Fruit fly (Drosophila melanogaster) whole organism, prepupa: ENCODE results near the gene Uro.

Experiments
- Blimp-1 ChIP-seq: fragments of 200-800 bp; sonication (Bioruptor generic); optimal IDR thresholded peaks from 3 replicates; lab custom pipeline; 2017; ENCODE audit warnings: missing biosample characterization, missing genetic modification characterization, mild to moderate bottlenecking, moderate library complexity, missing genetic modification reagents
- CG10669 ChIP-seq: fragments of 200-800 bp; sonication (Bioruptor generic); optimal IDR thresholded peaks from 3 replicates; lab custom pipeline; 2018; ENCODE audit warnings: missing biosample characterization, mild to moderate bottlenecking, missing genetic modification characterization, moderate library complexity
- CG11294 ChIP-seq: fragments of 200-800 bp; sonication (Bioruptor generic); IDR thresholded peaks from 2 replicates; pipeline ENCODE4 v1.3.6; 2022; ENCODE audit warnings: missing biosample characterization, missing genetic modification characterization
- CG11902 ChIP-seq: fragments of 200-800 bp; sonication (Bioruptor generic); optimal IDR thresholded peaks from 3 replicates; lab custom pipeline; 2016; ENCODE audit warnings: missing biosample characterization, missing genetic modification characterization
- CG15336 ChIP-seq: fragments of 200-800 bp; sonication (Bioruptor generic); IDR thresholded peaks from 2 replicates; pipeline ENCODE4 v1.3.6; 2022; ENCODE audit warnings: missing biosample characterization, missing genetic modification characterization
- CG16779 ChIP-seq: fragments of 200-800 bp; sonication (Bioruptor generic); optimal IDR thresholded peaks from 3 replicates; lab custom pipeline; 2017; ENCODE audit warnings: missing biosample characterization, mild to moderate bottlenecking, missing genetic modification characterization
- CG3032 ChIP-seq: fragments of 200-800 bp; optimal IDR thresholded peaks from 2 replicates; lab custom pipeline; 2019; ENCODE audit warnings: missing biosample characterization, mild to moderate bottlenecking, missing genetic modification characterization, moderate library complexity
- CG31627 ChIP-seq: fragments of 200-800 bp; sonication (Bioruptor generic); optimal IDR thresholded peaks from 3 replicates; lab custom pipeline; 2016; ENCODE audit warnings: missing biosample characterization, missing genetic modification characterization
- CG32006 ChIP-seq: fragments of 200-800 bp; sonication (Bioruptor generic); optimal IDR thresholded peaks from 3 replicates; lab custom pipeline; 2017; ENCODE audit warnings: missing biosample characterization, mild to moderate bottlenecking, missing genetic modification characterization
- CG34406 ChIP-seq: fragments of 200-800 bp; sonication (Bioruptor generic); optimal IDR thresholded peaks from 3 replicates; lab custom pipeline; 2016; ENCODE audit warnings: missing biosample characterization, missing genetic modification characterization
- CG4318 ChIP-seq: fragments of 200-800 bp; sonication (Bioruptor generic); optimal IDR thresholded peaks from 3 replicates; lab custom pipeline; 2017; ENCODE audit warnings: missing biosample characterization, mild to moderate bottlenecking, missing genetic modification characterization
- CG6163 ChIP-seq: fragments of 200-800 bp; sonication (Bioruptor generic); IDR thresholded peaks from 3 replicates; pipeline ENCODE4 v1.3.6; 2022; ENCODE audit warnings: missing biosample characterization, missing genetic modification characterization
- CG6276 ChIP-seq: fragments of 200-800 bp; sonication (Bioruptor generic); optimal IDR thresholded peaks from 2 replicates; lab custom pipeline; 2017; ENCODE audit warnings: missing biosample characterization, mild to moderate bottlenecking, missing genetic modification characterization
- CG6792 ChIP-seq: fragments of 200-800 bp; sonication (Bioruptor generic); optimal IDR thresholded peaks from 3 replicates; lab custom pipeline; 2016; ENCODE audit warnings: missing biosample characterization, missing genetic modification characterization
- CG6808 ChIP-seq: fragments of 200-800 bp; sonication (Bioruptor generic); optimal IDR thresholded peaks from 3 replicates; lab custom pipeline; 2017; ENCODE audit warnings: missing biosample characterization, missing genetic modification characterization, mild to moderate bottlenecking, moderate library complexity, missing genetic modification reagents
- CG6854 ChIP-seq: fragments of 200-800 bp; sonication (Bioruptor generic); optimal IDR thresholded peaks from 2 replicates; lab custom pipeline; 2017; ENCODE audit warnings: missing biosample characterization, mild to moderate bottlenecking, missing genetic modification characterization
- CG7368 ChIP-seq: fragments of 200-800 bp; sonication (Bioruptor generic); optimal IDR thresholded peaks from 3 replicates; lab custom pipeline; 2016; ENCODE audit warnings: missing biosample characterization, missing genetic modification characterization
- CG8319 ChIP-seq: fragments of 200-800 bp; sonication (Bioruptor generic); optimal IDR thresholded peaks from 3 replicates; lab custom pipeline; 2016; ENCODE audit warnings: missing biosample characterization, missing genetic modification characterization
- CG8632 ChIP-seq: fragments of 200-800 bp; sonication (Bioruptor generic); optimal IDR thresholded peaks from 3 replicates; lab custom pipeline; 2016; ENCODE audit warnings: missing biosample characterization, missing genetic modification characterization
- CG9139 ChIP-seq: fragments of 200-800 bp; sonication (Bioruptor generic); optimal IDR thresholded peaks from 3 replicates; lab custom pipeline; 2017; ENCODE audit warnings: missing biosample characterization, mild to moderate bottlenecking, missing genetic modification characterization
- Eip75B ChIP-seq: fragments of 200-800 bp; sonication (Bioruptor generic); optimal IDR thresholded peaks from 3 replicates; lab custom pipeline; 2016; ENCODE audit warnings: missing biosample characterization, missing genetic modification characterization
- Ets21C ChIP-seq: fragments of 200-800 bp; sonication (Bioruptor generic); optimal IDR thresholded peaks from 3 replicates; lab custom pipeline; 2016; ENCODE audit warnings: missing biosample characterization, missing genetic modification characterization
- Ets96B ChIP-seq: fragments of 200-800 bp; optimal IDR thresholded peaks from 2 replicates; lab custom pipeline; 2019; ENCODE audit warnings: missing biosample characterization, mild to moderate bottlenecking, missing genetic modification characterization, moderate library complexity
- Gug ChIP-seq: fragments of 200-800 bp; sonication (Bioruptor generic); IDR thresholded peaks from 2 replicates; pipeline ENCODE4 v1.3.6; 2022; ENCODE audit warnings: missing biosample characterization, missing genetic modification characterization
- Hr39 ChIP-seq: fragments of 200-800 bp; sonication (Bioruptor generic); optimal IDR thresholded peaks from 2 replicates; lab custom pipeline; 2016; ENCODE audit warnings: missing biosample characterization, missing genetic modification characterization
- Hr4 ChIP-seq: fragments of 200-800 bp; sonication (Bioruptor generic); optimal IDR thresholded peaks from 3 replicates; lab custom pipeline; 2016; ENCODE audit warnings: missing biosample characterization, missing genetic modification characterization
- Lpt ChIP-seq: fragments of 200-800 bp; sonication (Bioruptor generic); optimal IDR thresholded peaks from 3 replicates; lab custom pipeline; 2016; ENCODE audit warnings: missing biosample characterization, missing genetic modification characterization
- Met ChIP-seq: fragments of 200-800 bp; sonication (Bioruptor generic); optimal IDR thresholded peaks from 3 replicates; lab custom pipeline; 2016; ENCODE audit warnings: missing biosample characterization, missing genetic modification characterization
- OdsH ChIP-seq: fragments of 200-800 bp; sonication (Bioruptor generic); optimal IDR thresholded peaks from 3 replicates; lab custom pipeline; 2016; ENCODE audit warnings: missing biosample characterization, missing genetic modification characterization
- Smox ChIP-seq: fragments of 200-800 bp; sonication (Bioruptor generic); optimal IDR thresholded peaks from 3 replicates; lab custom pipeline; 2016; ENCODE audit warnings: missing biosample characterization, missing genetic modification characterization
- Sox14 ChIP-seq: fragments of 200-800 bp; sonication (Bioruptor generic); optimal IDR thresholded peaks from 3 replicates; lab custom pipeline; 2016; ENCODE audit warnings: missing biosample characterization, missing genetic modification characterization
- Sox15 ChIP-seq: fragments of 200-800 bp; sonication (Bioruptor generic); optimal IDR thresholded peaks from 3 replicates; lab custom pipeline; 2016; ENCODE audit warnings: missing biosample characterization, missing genetic modification characterization
- acj6 ChIP-seq: fragments of 200-800 bp; sonication (Bioruptor generic); optimal IDR thresholded peaks from 3 replicates; lab custom pipeline; 2016; ENCODE audit warnings: missing biosample characterization, missing genetic modification characterization
- cyc ChIP-seq: fragments of 200-800 bp; sonication (Bioruptor generic); optimal IDR thresholded peaks from 3 replicates; lab custom pipeline; 2016; ENCODE audit warnings: missing biosample characterization, missing genetic modification characterization
- dac ChIP-seq: fragments of 200-800 bp; sonication (Bioruptor generic); optimal IDR thresholded peaks from 2 replicates; lab custom pipeline; 2017; ENCODE audit warnings: missing biosample characterization, mild to moderate bottlenecking, missing genetic modification characterization
- dsx ChIP-seq: fragments of 200-800 bp; optimal IDR thresholded peaks from 3 replicates; lab custom pipeline; 2019; ENCODE audit warnings: missing biosample characterization, mild to moderate bottlenecking, missing genetic modification characterization, moderate library complexity; ENCODE audit not compliant: poor library complexity, severe bottlenecking
- fd59A ChIP-seq: fragments of 200-800 bp; sonication (Bioruptor generic); optimal IDR thresholded peaks from 2 replicates; lab custom pipeline; 2017; ENCODE audit warnings: missing biosample characterization, mild to moderate bottlenecking, missing genetic modification characterization, missing genetic modification reagents
- fkh ChIP-seq: fragments of 200-800 bp; sonication (Bioruptor generic); optimal IDR thresholded peaks from 3 replicates; lab custom pipeline; 2017; ENCODE audit warnings: missing biosample characterization, mild to moderate bottlenecking, missing genetic modification characterization, moderate library complexity
- lz ChIP-seq: fragments of 200-800 bp; sonication (Bioruptor generic); optimal IDR thresholded peaks from 3 replicates; lab custom pipeline; 2016; ENCODE audit warnings: missing biosample characterization, missing genetic modification characterization
- net ChIP-seq: fragments of 200-800 bp; sonication (Bioruptor generic); optimal IDR thresholded peaks from 3 replicates; lab custom pipeline; 2016; ENCODE audit warnings: missing biosample characterization, missing genetic modification characterization
- pdm3 ChIP-seq: fragments of 200-800 bp; sonication (Bioruptor generic); optimal IDR thresholded peaks from 3 replicates; lab custom pipeline; 2016; ENCODE audit warnings: missing biosample characterization, missing genetic modification characterization
- salr ChIP-seq, 2 experiments: fragments of 200-800 bp; sonication (Bioruptor generic); optimal IDR thresholded peaks; 3 replicates each; lab custom pipeline; 2016 to 2018; ENCODE audit warnings: missing biosample characterization in 2 of 2, missing genetic modification characterization in 2 of 2, mild to moderate bottlenecking in 1 of 2
- spab ChIP-seq: fragments of 200-800 bp; sonication (Bioruptor generic); optimal IDR thresholded peaks from 2 replicates; lab custom pipeline; 2017; ENCODE audit warnings: missing biosample characterization, mild to moderate bottlenecking, missing genetic modification characterization, missing genetic modification reagents
- svp ChIP-seq: fragments of 200-800 bp; sonication (Bioruptor generic); peaks from one replicate; lab custom pipeline; 2016; ENCODE audit warnings: missing biosample characterization, missing genetic modification characterization
- topi ChIP-seq: fragments of 200-800 bp; sonication (Bioruptor generic); optimal IDR thresholded peaks from 3 replicates; lab custom pipeline; 2016; ENCODE audit warnings: missing biosample characterization, missing genetic modification characterization
- vri ChIP-seq: fragments of 200-800 bp; sonication (Bioruptor generic); optimal IDR thresholded peaks from 3 replicates; lab custom pipeline; 2016; ENCODE audit warnings: missing biosample characterization, mild to moderate bottlenecking, missing genetic modification characterization

Gene Uro

DNA sequence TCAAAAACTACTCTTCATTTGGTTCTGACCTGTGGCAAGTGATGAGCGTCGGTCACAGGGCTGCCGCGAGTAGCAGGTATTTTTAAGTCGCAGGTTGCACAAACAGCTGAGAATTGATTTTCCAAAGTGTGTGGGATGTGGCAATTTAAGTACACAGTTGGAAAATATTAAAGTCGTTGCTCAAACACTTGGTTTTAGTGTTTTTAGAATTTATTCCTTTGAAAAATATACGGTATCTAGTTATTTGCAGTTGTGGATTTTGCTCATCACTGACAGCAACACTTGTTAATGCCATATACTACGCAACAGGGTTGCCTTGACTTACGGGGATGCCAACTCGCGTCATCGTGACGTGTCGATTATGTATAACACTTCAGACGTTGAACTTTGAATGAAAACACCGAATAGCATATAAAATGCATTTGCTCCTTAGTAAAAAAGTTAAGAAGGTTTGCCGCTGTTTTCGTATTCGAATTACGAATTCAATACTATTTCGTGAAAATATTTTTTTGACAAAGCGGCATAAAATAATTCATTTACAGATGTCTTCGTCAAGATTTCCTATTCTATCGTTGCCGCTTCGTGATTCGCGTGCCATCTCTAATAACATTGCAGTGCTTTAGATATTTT lies 20.0 kb downstream of the Uro start, which contains the start of the genes Herp and r2d2 (continued):
- TF ChIP-seq CG31627 (GFP tag; lab: Kevin White, UChicago) (peak; percentile 92), svp (GFP tag; lab: Kevin White, UChicago) (peak; percentile 99), CG6808 (GFP tag; lab: Kevin White, UChicago) (peak; percentile 83), Met (GFP tag; lab: Kevin White, UChicago) (peak; percentile 90), CG6276 (GFP tag; lab: Kevin White, UChicago) (no peak), CG11294 (GFP tag; lab: Robert Waterston, UW) (peak; percentile 84), Smox (no peak), Ets21C (peak; percentile 86), Lpt (peak; percentile 77), Ets96B (peak; percentile 86), CG9139 (peak; percentile 77), CG6163 (peak; percentile 88), dsx (GFP tag; lab: Kevin White, UChicago) (peak; percentile 77), salr (GFP tag; optimal IDR thresholded peaks at IDR 0.05; lab: Kevin White, UChicago) (peak; percentile 69 to 83), CG4318 (GFP tag; lab: Kevin White, UChicago) (peak; percentile 73), CG8319 (GFP tag; lab: Kevin White, UChicago) (peak; percentile 49), CG16779 (peak; percentile 81), net (GFP tag; lab: Kevin White, UChicago) (peak; percentile 77), Hr39 (GFP tag; lab: Kevin White, UChicago) (peak; percentile 90), fkh (GFP tag; lab: Kevin White, UChicago) (peak; percentile 72), Gug (GFP tag; lab: Robert Waterston, UW) (peak; percentile 86), CG7368 (GFP tag; lab: Kevin White, UChicago) (peak; percentile 84), lz (peak; percentile 92), CG10669 (peak; percentile 86), vri (GFP tag; lab: Kevin White, UChicago) (peak; percentile 70), spab (GFP tag; lab: Kevin White, UChicago) (peak; percentile 65), CG8632 (GFP tag; lab: Kevin White, UChicago) (peak; percentile 77), acj6 (GFP tag; lab: Kevin White, UChicago) (peak; percentile 90), CG34406 (GFP tag; lab: Kevin White, UChicago) (peak; percentile 71), fd59A (GFP tag; lab: Kevin White, UChicago) (peak; percentile 77), CG15336 (peak; percentile 76; the same call in 1 of the 2 replicates), Sox14 (peak; percentile 89), pdm3 (peak; percentile 86), CG11902 (GFP tag; lab: Kevin White, UChicago) (peak; percentile 85), Blimp-1 (GFP tag; lab: Kevin White, UChicago) (peak; percentile 73), CG6854 (peak; percentile 82), dac (GFP tag; lab: Kevin White, UChicago) (peak; percentile 80), CG32006 (GFP tag; lab: Kevin White, UChicago) (peak; percentile 84), Hr4 (GFP tag; lab: Kevin White, UChicago) (peak; percentile 90), OdsH (GFP tag; lab: Kevin White, UChicago) (peak; percentile 89)

DNA sequence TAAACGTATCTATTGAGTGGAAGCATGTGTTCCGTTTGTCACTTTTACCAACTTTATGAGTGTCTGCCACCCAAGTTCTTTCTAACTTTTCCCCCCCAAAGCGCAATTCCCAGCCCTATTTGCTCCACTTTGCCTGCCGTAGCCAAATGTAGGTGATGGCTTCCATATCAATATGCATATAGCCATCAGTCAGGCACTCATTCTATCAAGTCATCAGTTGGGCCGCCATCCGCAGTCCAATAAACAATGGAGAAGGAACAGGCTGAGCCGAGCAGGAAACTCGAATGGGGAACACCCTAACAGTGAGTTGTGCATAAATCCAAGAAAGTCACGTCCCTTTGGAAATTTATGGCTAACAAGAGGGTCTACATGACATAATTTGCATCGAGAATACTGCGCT lies 27.7 kb downstream of the Uro start:
- no peak for TF ChIP-seq Sox15 (GFP tag; lab: Kevin White, UChicago)
- TF ChIP-seq topi (GFP tag; lab: Kevin White, UChicago), result no peak
- no peak for TF ChIP-seq CG6163
- no peak for TF ChIP-seq CG8319 (GFP tag; lab: Kevin White, UChicago)
- TF ChIP-seq CG3032 (tag; lab: Kevin White, UChicago), result no peak
- TF ChIP-seq Eip75B (GFP tag; lab: Kevin White, UChicago), result no peak
- no peak for TF ChIP-seq salr (GFP tag; optimal IDR thresholded peaks at IDR 0.05; lab: Kevin White, UChicago)
- TF ChIP-seq CG6792 (GFP tag; lab: Kevin White, UChicago), result no peak
- no peak for TF ChIP-seq pdm3
- TF ChIP-seq CG8632 (GFP tag; lab: Kevin White, UChicago), result no peak
- TF ChIP-seq CG7368 (GFP tag; lab: Kevin White, UChicago), result no peak
- no peak for TF ChIP-seq Hr39 (GFP tag; lab: Kevin White, UChicago)
- TF ChIP-seq CG10669, result no peak
- no peak for TF ChIP-seq cyc
- TF ChIP-seq dac (GFP tag; lab: Kevin White, UChicago), result no peak
